Fruit fly (Drosophila melanogaster): Measurements from ENCODE around the gene CG13073.
A peak's percentile ranks its signal among the peaks of the same experiment; 100 is the strongest.

Gene CG13073

DNA sequence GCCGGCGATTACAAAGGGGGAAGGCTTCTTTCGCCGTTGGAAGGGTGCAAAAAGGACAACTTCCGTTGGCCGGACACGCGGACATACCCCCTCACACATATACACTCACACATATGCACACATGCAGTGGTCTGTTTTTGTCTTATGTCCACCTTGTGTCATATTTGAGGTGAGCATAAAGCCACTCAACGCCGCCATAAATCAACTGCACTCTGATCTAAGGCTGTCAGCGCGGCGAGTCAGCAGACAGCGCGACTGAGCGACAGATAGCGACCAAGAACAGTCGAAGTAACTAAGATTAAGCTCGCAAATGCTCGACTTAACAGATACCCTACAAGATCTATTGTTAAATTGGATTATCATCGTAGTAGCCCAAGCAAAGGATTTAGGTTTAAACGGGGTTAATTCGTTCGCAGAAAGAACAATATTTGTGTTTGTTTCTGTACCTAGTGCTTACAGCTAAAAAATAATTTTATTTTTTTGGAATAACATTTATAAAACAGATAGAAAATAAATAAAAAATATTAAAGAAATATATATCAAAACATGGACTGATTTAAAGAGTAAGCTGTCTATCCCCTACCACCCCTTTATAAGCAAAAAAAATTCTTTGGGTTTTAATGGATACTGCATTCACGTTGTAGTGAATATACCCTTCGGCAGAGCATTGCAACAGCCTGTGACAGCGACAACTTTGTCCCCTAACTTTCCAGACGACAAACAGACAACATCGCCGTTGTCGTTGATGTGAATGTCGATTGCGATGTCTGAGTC is 8.1 kb downstream of the CG13073 start:
- TF ChIP-seq Clk (GFP tag; optimal IDR thresholded peaks at IDR 0.05) (no peak), cic (GFP tag; optimal IDR thresholded peaks at IDR 0.05) (no peak), kay (GFP tag; ENCODE audit: borderline replicate concordance) (no peak)

DNA sequence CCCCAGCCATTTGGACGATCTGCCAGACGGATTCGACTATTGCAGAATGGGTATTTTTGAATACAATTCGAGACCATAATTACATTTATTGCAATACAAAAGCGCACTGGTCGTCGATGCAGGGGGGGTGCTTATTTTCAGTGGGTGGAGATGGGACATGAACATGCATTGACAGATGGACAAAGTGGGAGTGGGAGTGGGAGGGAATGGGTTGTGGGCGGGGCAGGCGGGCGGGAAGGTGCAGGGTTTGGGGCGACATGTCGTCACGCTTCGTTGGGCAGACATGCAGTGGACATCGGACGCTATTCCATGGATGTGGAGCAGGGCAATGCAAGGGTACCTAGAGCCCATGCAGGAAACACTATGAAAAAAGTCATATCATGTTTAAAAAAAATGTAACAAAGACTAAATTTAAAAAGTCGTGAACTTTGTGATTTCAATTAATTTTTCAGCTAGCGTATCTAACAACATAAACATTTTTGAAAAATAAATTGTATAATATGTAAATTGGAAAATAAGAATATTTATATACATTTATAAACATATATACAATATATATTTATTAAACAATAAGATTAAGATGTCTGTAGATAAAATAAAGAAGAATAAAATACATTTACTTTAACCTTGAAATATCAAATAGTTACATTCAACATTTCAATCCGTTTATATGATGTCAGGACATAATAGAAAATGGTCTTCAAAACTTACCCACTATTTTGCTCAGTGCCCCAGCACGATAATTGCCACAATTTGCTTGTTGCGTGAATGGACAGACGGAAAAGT is 8.9 kb downstream of the CG13073 start:
- no peak for TF ChIP-seq bab1 (GFP tag; optimal IDR thresholded peaks at IDR 0.05)
- no peak for TF ChIP-seq Crg-1 (GFP tag; optimal IDR thresholded peaks at IDR 0.05)
- no peak for TF ChIP-seq Mnt (GFP tag; optimal IDR thresholded peaks at IDR 0.05)
- no peak for TF ChIP-seq CG14711 (tag; optimal IDR thresholded peaks at IDR 0.05)
- no peak for TF ChIP-seq CG11617 (GFP tag; optimal IDR thresholded peaks at IDR 0.05)
- no peak for TF ChIP-seq CG7101 (tag; optimal IDR thresholded peaks at IDR 0.05)
- no peak for TF ChIP-seq CG33017 (tag; optimal IDR thresholded peaks at IDR 0.05)
- TF ChIP-seq pad (GFP tag; optimal IDR thresholded peaks at IDR 0.05): no peak
- TF ChIP-seq tj (GFP tag; optimal IDR thresholded peaks at IDR 0.05): no peak
- no peak for TF ChIP-seq Clk (GFP tag; optimal IDR thresholded peaks at IDR 0.05)
- TF ChIP-seq CG5204 (GFP tag; optimal IDR thresholded peaks at IDR 0.05): no peak
- TF ChIP-seq CG12768 (GFP tag; optimal IDR thresholded peaks at IDR 0.05): no peak
- no peak for TF ChIP-seq cnc (optimal IDR thresholded peaks at IDR 0.05)
- no peak for TF ChIP-seq cic (GFP tag; optimal IDR thresholded peaks at IDR 0.05)
- TF ChIP-seq toe (GFP tag; optimal IDR thresholded peaks at IDR 0.05): no peak

DNA sequence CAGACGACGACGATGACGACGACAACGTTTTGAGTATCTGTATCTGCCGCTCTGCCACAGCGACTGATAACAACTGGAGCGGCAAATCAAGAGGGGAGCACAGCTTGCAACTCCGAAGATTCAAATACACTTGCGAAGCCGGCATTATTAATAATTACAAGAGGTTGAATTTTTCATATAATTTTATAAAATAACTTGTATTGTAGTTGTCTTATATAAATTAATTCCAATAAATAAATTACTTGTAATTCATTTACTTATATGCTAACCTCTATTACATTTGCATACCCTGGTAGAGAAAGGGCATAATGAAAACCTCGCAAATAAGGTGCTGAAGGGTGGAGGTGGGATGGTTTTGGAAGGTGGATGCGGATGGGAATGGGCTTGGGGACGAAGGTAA is 13.0 kb downstream of the CG13073 start:
- no peak for TF ChIP-seq Mnt (GFP tag; optimal IDR thresholded peaks at IDR 0.05)
- no peak for TF ChIP-seq CG5204 (GFP tag; optimal IDR thresholded peaks at IDR 0.05)
- no peak for TF ChIP-seq CG14711 (tag; optimal IDR thresholded peaks at IDR 0.05)

DNA sequence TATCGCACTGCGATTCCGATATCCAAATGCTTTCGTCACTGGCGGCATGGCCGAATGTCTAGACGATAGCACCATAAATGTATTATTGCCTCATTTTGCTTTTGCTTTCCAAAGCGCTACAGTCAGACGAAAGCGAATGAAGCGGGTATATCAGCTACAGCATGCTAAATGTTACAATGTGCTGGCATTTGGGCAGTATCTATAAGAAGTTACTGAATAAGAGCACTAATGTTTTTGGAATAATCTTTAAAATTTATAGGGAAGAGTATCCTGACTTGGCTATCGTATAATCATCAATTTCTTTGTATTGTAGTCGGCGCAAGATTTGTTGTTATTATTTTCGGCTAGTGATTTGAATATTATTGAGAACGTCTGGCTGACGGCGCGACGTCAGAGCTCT is 13.9 kb downstream of the CG13073 start:
- TF ChIP-seq CG5204 (GFP tag; optimal IDR thresholded peaks at IDR 0.05) (no peak), CG14711 (tag; optimal IDR thresholded peaks at IDR 0.05) (no peak), toe (GFP tag; optimal IDR thresholded peaks at IDR 0.05) (no peak), CG7101 (tag; optimal IDR thresholded peaks at IDR 0.05) (peak; percentile 12)

DNA sequence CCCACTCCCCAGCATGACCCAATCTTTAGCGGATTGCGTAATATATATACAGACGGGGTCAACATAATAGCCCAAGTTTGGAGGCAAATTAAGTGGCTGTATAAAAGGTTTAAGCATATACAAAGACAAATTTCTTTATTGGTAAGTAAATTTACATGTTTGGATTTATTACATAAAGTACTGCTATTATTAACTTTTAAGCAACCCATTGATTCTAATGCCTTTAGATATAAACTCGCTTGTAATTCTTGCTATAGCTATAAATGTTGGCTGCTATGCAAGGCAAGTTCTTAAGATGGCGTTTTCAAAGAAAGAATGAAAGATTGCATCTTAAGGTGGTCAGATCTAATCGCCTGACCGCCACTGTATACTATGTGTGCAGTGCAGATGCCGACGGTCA is 14.6 kb downstream of the CG13073 start:
- TF ChIP-seq CG5204 (GFP tag; optimal IDR thresholded peaks at IDR 0.05) (peak; percentile 0), kay (GFP tag; ENCODE audit: borderline replicate concordance) (no peak), pad (GFP tag; optimal IDR thresholded peaks at IDR 0.05) (no peak), bab1 (GFP tag; optimal IDR thresholded peaks at IDR 0.05) (no peak)

DNA sequence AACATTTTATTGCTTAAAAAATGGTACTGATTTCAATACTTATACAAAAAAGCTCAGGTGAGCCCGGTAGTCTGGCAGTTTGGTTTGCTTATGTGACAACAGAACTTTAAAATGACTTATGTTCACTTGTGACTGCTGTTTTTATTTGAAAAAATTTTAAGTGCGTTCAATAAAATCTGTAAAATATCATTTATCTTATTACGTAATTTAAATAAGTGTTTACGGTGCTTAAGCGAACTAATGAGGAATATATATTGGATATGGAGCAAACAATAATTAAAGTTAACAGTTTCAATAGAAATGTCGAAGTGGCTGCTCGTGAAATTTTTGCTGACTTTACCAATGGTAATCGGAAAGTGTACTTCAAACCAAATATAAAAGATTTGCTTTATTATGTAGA is 16.1 kb downstream of the CG13073 start, which contains the start of gene dls:
TSS of gene dls (plus strand) at position 301 of the 400 bp plus-strand sequence.
- TF ChIP-seq CG14711 (tag; optimal IDR thresholded peaks at IDR 0.05) (no peak), CG7045 (GFP tag; optimal IDR thresholded peaks at IDR 0.05) (no peak)

DNA sequence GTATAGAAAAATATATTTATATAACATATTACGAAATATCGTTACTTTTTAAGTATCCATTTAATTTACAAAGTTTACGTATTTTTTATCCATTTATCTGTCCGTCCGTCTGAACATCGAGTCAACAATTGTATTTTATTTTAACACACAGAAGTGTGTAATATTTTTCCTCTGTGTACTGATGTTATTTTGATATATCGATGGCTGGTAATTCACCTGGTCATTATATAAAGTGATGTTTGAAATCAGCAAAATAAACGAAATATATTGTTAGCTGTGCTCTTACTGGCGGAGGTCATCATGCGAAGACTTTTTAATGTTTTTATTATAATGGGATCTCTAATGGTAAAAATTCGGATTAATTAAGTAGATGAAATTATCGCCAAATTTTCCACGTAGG is 17.2 kb downstream of the CG13073 start, which contains the start of gene CG33689:
TSS of gene CG33689 (plus strand) at position 301 of the 400 bp plus-strand sequence.
- no peak for TF ChIP-seq tj (GFP tag; optimal IDR thresholded peaks at IDR 0.05)
- TF ChIP-seq CG7045 (GFP tag; optimal IDR thresholded peaks at IDR 0.05): no peak
- TF ChIP-seq CG33017 (tag; optimal IDR thresholded peaks at IDR 0.05): no peak
- TF ChIP-seq pad (GFP tag; optimal IDR thresholded peaks at IDR 0.05): no peak
- TF ChIP-seq cic (GFP tag; optimal IDR thresholded peaks at IDR 0.05): no peak
- TF ChIP-seq Hr96 (GFP tag; optimal IDR thresholded peaks at IDR 0.05): no peak
- no peak for TF ChIP-seq bab1 (GFP tag; optimal IDR thresholded peaks at IDR 0.05)
- TF ChIP-seq Crg-1 (GFP tag; optimal IDR thresholded peaks at IDR 0.05): no peak
- TF ChIP-seq ovo (GFP tag; optimal IDR thresholded peaks at IDR 0.05): no peak
- TF ChIP-seq CG1620 (GFP tag; optimal IDR thresholded peaks at IDR 0.05): no peak
- no peak for TF ChIP-seq cnc (optimal IDR thresholded peaks at IDR 0.05)
- no peak for TF ChIP-seq toe (GFP tag; optimal IDR thresholded peaks at IDR 0.05)
- TF ChIP-seq CG11617 (GFP tag; optimal IDR thresholded peaks at IDR 0.05): no peak
- TF ChIP-seq Mnt (GFP tag; optimal IDR thresholded peaks at IDR 0.05): no peak

- TF ChIP-seq toe (GFP tag; optimal IDR thresholded peaks at IDR 0.05) (no peak), CG14711 (tag; optimal IDR thresholded peaks at IDR 0.05) (no peak)
Measured at dm6 chr3L:16198920-16199319, 18.2 kb downstream of the CG13073 start, which contains the start of gene CG33688. Gene CG33688 (plus strand): TSS chr3L:16199220.

All from whole organism, adult.